Fruit fly (Drosophila melanogaster): ENCODE results near the gene Rbcn-3A.
A peak's percentile ranks its signal among the peaks of the same experiment; 100 is the strongest.

The Rbcn-3A gene

DNA sequence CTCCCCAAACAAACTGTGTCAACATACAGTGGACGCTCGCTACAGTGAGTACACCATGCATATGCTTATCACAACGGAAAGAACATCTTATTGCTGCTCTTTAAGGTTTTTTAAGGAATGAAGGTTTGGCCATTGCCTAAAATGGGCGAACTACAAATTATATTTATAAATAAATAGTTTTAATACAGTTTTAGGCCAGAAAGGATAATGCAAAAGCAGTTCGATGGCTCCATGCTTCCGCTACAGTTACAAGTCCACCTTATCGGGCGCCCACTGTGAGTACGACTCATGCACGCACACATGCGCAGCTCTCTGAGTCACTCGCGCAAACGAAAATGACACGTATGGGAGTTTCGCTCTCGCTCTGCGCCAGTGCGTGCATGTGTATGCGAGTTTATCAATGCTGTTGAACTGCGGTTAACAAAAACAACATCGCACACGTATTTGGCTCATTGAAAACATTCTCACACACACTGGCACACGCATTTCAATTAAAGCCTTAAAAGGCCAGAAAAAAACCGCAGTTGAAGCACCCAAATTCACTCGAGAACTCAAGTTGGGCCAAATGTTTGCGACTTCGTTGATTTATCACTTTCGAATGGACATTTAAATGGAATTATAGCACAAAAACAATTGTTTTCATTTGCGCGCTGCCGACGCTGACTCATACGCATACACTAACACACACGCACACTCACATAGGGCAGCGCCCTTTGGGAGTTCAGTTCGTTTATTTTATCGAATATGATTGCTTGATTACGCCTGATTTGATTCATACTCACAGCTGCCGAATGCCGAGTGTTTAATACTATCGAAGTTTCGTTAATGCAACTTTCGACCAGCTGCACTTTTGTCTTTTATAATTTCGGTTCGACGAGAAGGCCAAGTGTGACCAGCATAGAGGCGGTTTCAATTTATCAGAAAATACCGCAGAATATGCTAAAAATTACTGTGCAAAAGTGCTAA, 30.8 kb downstream of the Rbcn-3A start, which contains the start of gene sqh (continued):
- TF ChIP-seq Scr (GFP tag; IDR thresholded peaks at IDR 0.05; ENCODE audit: partially characterized antibody) (no peak), knrl (GFP tag; IDR thresholded peaks at IDR 0.05; ENCODE audit: partially characterized antibody) (0 out of 3 replicates have a peak, but pooled peaks have one; percentile 15), btn (GFP tag; optimal IDR thresholded peaks at IDR 0.05) (no peak), Abd-B (GFP tag; optimal IDR thresholded peaks at IDR 0.05) (peak; percentile 85), maf-S (GFP tag; optimal IDR thresholded peaks at IDR 0.05) (no peak), Vsx1 (GFP tag; optimal IDR thresholded peaks at IDR 0.05) (peak; percentile 83), nom (GFP tag; optimal IDR thresholded peaks at IDR 0.05) (peak; percentile 70), Pdp1 (GFP tag; optimal IDR thresholded peaks at IDR 0.05) (peak; percentile 40 to 56), CG15269 (tag; optimal IDR thresholded peaks at IDR 0.05) (peak; percentile 93), hb (GFP tag; IDR thresholded peaks at IDR 0.05; ENCODE audit: partially characterized antibody) (no peak), NFAT (GFP tag; IDR thresholded peaks at IDR 0.05) (peak; percentile 84), CG10267 (tag; optimal IDR thresholded peaks at IDR 0.05) (peak; percentile 64), bowl (GFP tag; IDR thresholded peaks at IDR 0.05) (peak; percentile 69; the same call in 1 of the 2 replicates), CG30431 (GFP tag; optimal IDR thresholded peaks at IDR 0.05) (peak; percentile 82), dysf (GFP tag; IDR thresholded peaks at IDR 0.05) (peak; percentile 95), CG1792 (GFP tag; optimal IDR thresholded peaks at IDR 0.05) (no peak), CG5180 (GFP tag; optimal IDR thresholded peaks at IDR 0.05) (peak; percentile 73), CG1603 (tag; optimal IDR thresholded peaks at IDR 0.05) (peak; percentile 66), Fer1 (GFP tag; optimal IDR thresholded peaks at IDR 0.05) (peak; percentile 91), crc (GFP tag; optimal IDR thresholded peaks at IDR 0.05) (no peak), phol (tag; optimal IDR thresholded peaks at IDR 0.05) (peak; percentile 82), Drgx (GFP tag; IDR thresholded peaks at IDR 0.05) (peak; percentile 92), CG3407 (GFP tag; optimal IDR thresholded peaks at IDR 0.05) (peak; percentile 87), sisA (GFP tag; IDR thresholded peaks at IDR 0.05) (peak; percentile 84), Ada2b (GFP tag; IDR thresholded peaks at IDR 0.05) (peak; percentile 87), CG3065 (GFP tag; optimal IDR thresholded peaks at IDR 0.05) (peak; percentile 12), CG12299 (tag; optimal IDR thresholded peaks at IDR 0.05) (peak; percentile 82), CG8478 (optimal IDR thresholded peaks at IDR 0.05) (peak; percentile 77), lola (GFP tag; optimal IDR thresholded peaks at IDR 0.05) (peak in 1 of 3 experiments; percentile 84), dimm (GFP tag; IDR thresholded peaks at IDR 0.05) (peak; percentile 62; the same call in 1 of the 2 replicates), Sin3A (optimal IDR thresholded peaks at IDR 0.05) (no peak), Sry-δ (GFP tag; optimal IDR thresholded peaks at IDR 0.05) (no peak), CG10366 (GFP tag; IDR thresholded peaks at IDR 0.05) (peak; percentile 89), Lpt (GFP tag; optimal IDR thresholded peaks at IDR 0.05) (no peak), bab2 (GFP tag; optimal IDR thresholded peaks at IDR 0.05) (peak; percentile 23), Sox102F (GFP tag; optimal IDR thresholded peaks at IDR 0.05) (peak; percentile 86), emc (GFP tag; optimal IDR thresholded peaks at IDR 0.05) (no peak), bsh (GFP tag; optimal IDR thresholded peaks at IDR 0.05) (peak; percentile 72 to 86), GATAe (GFP tag; conservative IDR thresholded peaks at IDR 0.05) (peak; percentile 83), CG12659 (GFP tag; optimal IDR thresholded peaks at IDR 0.05) (peak; percentile 93), jigr1 (GFP tag; IDR thresholded peaks at IDR 0.05) (peak; percentile 85), Ets97D (GFP tag; optimal IDR thresholded peaks at IDR 0.05) (no peak), CG6854 (GFP tag; optimal IDR thresholded peaks at IDR 0.05) (peak; percentile 76), lov (optimal IDR thresholded peaks at IDR 0.05) (no peak), lov (GFP tag; IDR thresholded peaks at IDR 0.05) (peak; percentile 73; the same call in 2 of the 3 replicates), CG31365 (tag; optimal IDR thresholded peaks at IDR 0.05) (peak; percentile 50), Nf-YB (GFP tag; optimal IDR thresholded peaks at IDR 0.05) (peak; percentile 69), CG6765 (GFP tag; optimal IDR thresholded peaks at IDR 0.05) (peak; percentile 75)
